Worm (Caenorhabditis elegans): ENCODE measurements around the gene lips-1.

The lips-1 gene

ce11 chrX:12492467-12492866 lies at the start of gene lips-1:
Gene lips-1 (plus strand): TSS chrX:12492767.
- TF ChIP-seq snpc-3.4 (tag; optimal IDR thresholded peaks at IDR 0.05) (no peak), nfya-1 (tag; optimal IDR thresholded peaks at IDR 0.05; ENCODE audit: borderline replicate concordance, insufficient read depth) (no peak), B0261.1 (tag; optimal IDR thresholded peaks at IDR 0.05) (no peak), Y67H2A.10 (GFP tag; conservative IDR thresholded peaks at IDR 0.05) (no peak), bed-1 (GFP tag; IDR thresholded peaks at IDR 0.05) (no peak), cebp-1 (GFP tag; IDR thresholded peaks at IDR 0.05) (no peak), cebp-1 (tag; optimal IDR thresholded peaks at IDR 0.05) (no peak), F49E8.2 (tag; optimal IDR thresholded peaks at IDR 0.05; ENCODE audit: insufficient read depth) (no peak), ztf-28 (GFP tag; IDR thresholded peaks at IDR 0.05) (no peak), D2030.7 (GFP tag; IDR thresholded peaks at IDR 0.05) (no peak), him-1 (tag; optimal IDR thresholded peaks at IDR 0.05) (no peak), F23B12.7 (tag; optimal IDR thresholded peaks at IDR 0.05; ENCODE audit: insufficient read depth) (no peak), nhr-80 (tag; optimal IDR thresholded peaks at IDR 0.05) (no peak), sdz-38 (tag; optimal IDR thresholded peaks at IDR 0.05) (no peak), F10E7.11 (tag; optimal IDR thresholded peaks at IDR 0.05) (no peak)

- TF ChIP-seq cebp-1 (GFP tag; IDR thresholded peaks at IDR 0.05) (no peak), cebp-1 (tag; optimal IDR thresholded peaks at IDR 0.05) (peak; percentile 51), F49E8.2 (tag; optimal IDR thresholded peaks at IDR 0.05; ENCODE audit: insufficient read depth) (no peak), xnd-1 (tag; optimal IDR thresholded peaks at IDR 0.05) (no peak), C06A6.2 (GFP tag; conservative IDR thresholded peaks at IDR 0.05) (0 out of 2 replicates have a peak, but pooled peaks have one; percentile 31)
Measured at ce11 chrX:12444423-12444822, 48.1 kb upstream of the lips-1 start.

- no peak for TF ChIP-seq madf-6 (GFP tag; IDR thresholded peaks at IDR 0.05)
- no peak for TF ChIP-seq let-607 (tag; optimal IDR thresholded peaks at IDR 0.05)
- peak; percentile 67 for TF ChIP-seq nhr-80 (tag; optimal IDR thresholded peaks at IDR 0.05)
- TF ChIP-seq dpff-1 (tag; optimal IDR thresholded peaks at IDR 0.05): no peak
- no peak for TF ChIP-seq pha-4 (tag; optimal IDR thresholded peaks at IDR 0.05)
Measured at ce11 chrX:12446572-12446971, 46.0 kb upstream of the lips-1 start.

- 0 out of 2 replicates have a peak, but pooled peaks have one; percentile 28 for TF ChIP-seq ztf-6 (GFP tag; IDR thresholded peaks at IDR 0.05)
- peak; percentile 12; the same call in 1 of the 2 replicates for TF ChIP-seq egrh-3 (GFP tag; IDR thresholded peaks at IDR 0.05)
- TF ChIP-seq F37B4.10 (GFP tag; IDR thresholded peaks at IDR 0.05): 0 out of 2 replicates have a peak, but pooled peaks have one; percentile 74
Measured at ce11 chrX:12447639-12448038, 44.9 kb upstream of the lips-1 start.

ce11 chrX:12449262-12449942 lies 43.2 kb upstream of the lips-1 start, which contains the start of gene T18D3.6:
Gene T18D3.6 (plus strand): TSS chrX:12449892.
- TF ChIP-seq nhr-80 (tag; optimal IDR thresholded peaks at IDR 0.05) (peak; percentile 72), madf-3 (GFP tag; IDR thresholded peaks at IDR 0.05) (no peak), hsf-1 (GFP tag; IDR thresholded peaks at IDR 0.05) (no peak), zfh-2 (GFP tag; conservative IDR thresholded peaks at IDR 0.05) (peak; percentile 90), mcd-1 (GFP tag; IDR thresholded peaks at IDR 0.05) (peak; percentile 52), cebp-1 (GFP tag; IDR thresholded peaks at IDR 0.05) (no peak), cebp-1 (tag; optimal IDR thresholded peaks at IDR 0.05) (peak; percentile 21), ceh-91 (GFP tag; IDR thresholded peaks at IDR 0.05) (no peak), tlf-1 (GFP tag; optimal IDR thresholded peaks at IDR 0.05) (no peak), ceh-27 (GFP tag; optimal IDR thresholded peaks at IDR 0.05) (no peak), F10E7.11 (tag; optimal IDR thresholded peaks at IDR 0.05) (no peak), lsy-27 (tag; optimal IDR thresholded peaks at IDR 0.05; ENCODE audit: borderline replicate concordance, insufficient read depth) (no peak), xnd-1 (tag; optimal IDR thresholded peaks at IDR 0.05) (no peak), sptf-2 (GFP tag; optimal IDR thresholded peaks at IDR 0.05) (no peak), ceh-40 (GFP tag; IDR thresholded peaks at IDR 0.05) (no peak), attf-6 (GFP tag; IDR thresholded peaks at IDR 0.05) (no peak), rcor-1 (GFP tag; IDR thresholded peaks at IDR 0.05) (no peak), T26A5.8 (tag; optimal IDR thresholded peaks at IDR 0.05) (no peak), rec-8 (tag; optimal IDR thresholded peaks at IDR 0.05) (no peak), ets-4 (GFP tag; optimal IDR thresholded peaks at IDR 0.05) (no peak), akir-1 (GFP tag; optimal IDR thresholded peaks at IDR 0.05) (no peak)

Measured in whole organism, young adult.